Fruit fly (Drosophila melanogaster) whole organism, embryonic: ENCODE results near the gene PIG-L.

ENCODE experiments used
- Abd-B ChIP-seq: fragments of 200-800 bp; sonication (Bioruptor generic); optimal IDR thresholded peaks from 2 replicates; lab custom pipeline; 2018; ENCODE audit warnings: missing biosample characterization, mild to moderate bottlenecking, missing genetic modification characterization, moderate library complexity
- Atf-2 ChIP-seq: fragments of 200-800 bp; sonication (Bioruptor generic); optimal IDR thresholded peaks from 2 replicates; lab custom pipeline; 2016; ENCODE audit warnings: missing biosample characterization, missing genetic modification characterization
- BEAF-32 ChIP-seq: fragments of 200-800 bp; sonication (Bioruptor generic); optimal IDR thresholded peaks from 3 replicates; lab custom pipeline; 2017; ENCODE audit warnings: missing biosample characterization, missing genetic modification characterization, mild to moderate bottlenecking, moderate library complexity, missing genetic modification reagents
- CG10959 ChIP-seq: fragments of 200-800 bp; sonication (Bioruptor generic); IDR thresholded peaks from 2 replicates; pipeline ENCODE4 v1.3.6; 2022; ENCODE audit warnings: missing biosample characterization, missing genetic modification characterization
- CG11695 ChIP-seq: fragments of 200-800 bp; sonication (Bioruptor generic); IDR thresholded peaks from 3 replicates; pipeline ENCODE4 v1.3.6; 2022; ENCODE audit warnings: missing biosample characterization, missing genetic modification characterization
- CG1529 ChIP-seq: fragments of 200-800 bp; sonication (Bioruptor generic); optimal IDR thresholded peaks from 3 replicates; lab custom pipeline; 2018; ENCODE audit warnings: missing biosample characterization, missing genetic modification characterization
- CG15514 ChIP-seq: fragments of 200-800 bp; sonication (Bioruptor generic); optimal IDR thresholded peaks from 3 replicates; lab custom pipeline; 2017; ENCODE audit warnings: missing biosample characterization, missing genetic modification characterization, mild to moderate bottlenecking, moderate library complexity, missing genetic modification reagents
- CG15601 ChIP-seq: fragments of 200-800 bp; sonication (Bioruptor generic); optimal IDR thresholded peaks from 3 replicates; lab custom pipeline; 2019; ENCODE audit warnings: missing biosample characterization, mild to moderate bottlenecking, missing genetic modification characterization, moderate library complexity
- CG17359 ChIP-seq: fragments of 200-800 bp; sonication (Bioruptor generic); optimal IDR thresholded peaks from 3 replicates; lab custom pipeline; 2018; ENCODE audit warnings: missing biosample characterization, mild to moderate bottlenecking, missing genetic modification characterization, moderate library complexity
- CG18011 ChIP-seq: fragments of 200-800 bp; sonication (Bioruptor generic); optimal IDR thresholded peaks from 2 replicates; lab custom pipeline; 2017; ENCODE audit warnings: missing biosample characterization, missing genetic modification characterization, mild to moderate bottlenecking, moderate library complexity, missing genotype
- CG1832 ChIP-seq: fragments of 200-800 bp; sonication (Bioruptor generic); optimal IDR thresholded peaks from 2 replicates; lab custom pipeline; 2017; ENCODE audit warnings: missing biosample characterization, mild to moderate bottlenecking, missing genetic modification characterization, inconsistent platforms
- CG3407 ChIP-seq: fragments of 200-800 bp; sonication (Bioruptor generic); optimal IDR thresholded peaks from 2 replicates; lab custom pipeline; 2018; ENCODE audit warnings: missing biosample characterization, mild to moderate bottlenecking, missing genetic modification characterization
- CG4360 ChIP-seq: fragments of 200-800 bp; sonication (Bioruptor generic); IDR thresholded peaks from 2 replicates; pipeline ENCODE4 v1.3.6; 2022; ENCODE audit warnings: missing biosample characterization, missing genetic modification characterization
- CG43689 ChIP-seq: fragments of 200-800 bp; sonication (Bioruptor generic); IDR thresholded peaks from 2 replicates; pipeline ENCODE4 v1.3.6; 2022; ENCODE audit warnings: missing biosample characterization, missing genetic modification characterization
- CG5180 ChIP-seq: fragments of 200-800 bp; sonication (Bioruptor generic); optimal IDR thresholded peaks from 3 replicates; lab custom pipeline; 2017; ENCODE audit warnings: missing biosample characterization, missing genetic modification characterization, mild to moderate bottlenecking, moderate library complexity, missing genetic modification reagents
- CG7786 ChIP-seq: fragments of 200-800 bp; sonication (Bioruptor generic); optimal IDR thresholded peaks from 2 replicates; lab custom pipeline; 2016; ENCODE audit warnings: missing biosample characterization, missing genetic modification characterization
- CG8765 ChIP-seq: fragments of 200-800 bp; sonication (Bioruptor generic); IDR thresholded peaks from 2 replicates; pipeline ENCODE4 v1.3.6; 2022; ENCODE audit warnings: missing biosample characterization, missing genetic modification characterization
- CG8944 ChIP-seq: fragments of 200-800 bp; sonication (Bioruptor generic); optimal IDR thresholded peaks from 3 replicates; lab custom pipeline; 2016; ENCODE audit warnings: missing biosample characterization, missing genetic modification characterization
- CG9609 ChIP-seq: fragments of 200-800 bp; sonication (Bioruptor generic); optimal IDR thresholded peaks from 3 replicates; lab custom pipeline; 2016; ENCODE audit warnings: missing biosample characterization, missing genetic modification characterization
- CoRest ChIP-seq: fragments of 200-800 bp; sonication (Bioruptor generic); optimal IDR thresholded peaks from 3 replicates; lab custom pipeline; 2018; ENCODE audit warnings: missing biosample characterization, mild to moderate bottlenecking, missing genetic modification characterization, moderate library complexity
- Doc2 ChIP-seq: fragments of 200-800 bp; sonication (Bioruptor generic); IDR thresholded peaks from 2 replicates; pipeline ENCODE4 v1.3.6; 2022; ENCODE audit warnings: missing biosample characterization, missing genetic modification characterization
- E2f1 ChIP-seq: fragments of 200-800 bp; sonication (Bioruptor generic); IDR thresholded peaks from 2 replicates; pipeline ENCODE4 v1.3.6; 2022; ENCODE audit warnings: missing biosample characterization, missing genetic modification characterization
- E2f2 ChIP-seq: fragments of 200-800 bp; sonication (Bioruptor generic); IDR thresholded peaks from 2 replicates; pipeline ENCODE4 v1.3.6; 2022; ENCODE audit warnings: missing biosample characterization, missing genetic modification characterization
- Ets97D ChIP-seq: fragments of 200-800 bp; sonication (Bioruptor generic); optimal IDR thresholded peaks from 3 replicates; lab custom pipeline; 2016; ENCODE audit warnings: missing biosample characterization, missing genetic modification characterization
- Hmr ChIP-seq: fragments of 200-800 bp; sonication (Bioruptor generic); optimal IDR thresholded peaks from 3 replicates; lab custom pipeline; 2017; ENCODE audit warnings: mild to moderate bottlenecking, missing biosample characterization, missing genetic modification reagents, missing genetic modification characterization
- MBD-R2 ChIP-seq: fragments of 200-800 bp; sonication (Bioruptor generic); IDR thresholded peaks from 2 replicates; pipeline ENCODE4 v1.3.6; 2022; ENCODE audit warnings: missing biosample characterization, missing genetic modification characterization
- Max ChIP-seq: fragments of 200-800 bp; sonication (Bioruptor generic); optimal IDR thresholded peaks from 2 replicates; lab custom pipeline; 2016; ENCODE audit warnings: missing biosample characterization, mild to moderate bottlenecking, missing genetic modification characterization
- Med ChIP-seq: fragments of 200-800 bp; sonication (Bioruptor generic); peaks from one replicate; lab custom pipeline; 2016; ENCODE audit warnings: missing biosample characterization, missing genetic modification characterization, mild to moderate bottlenecking, inconsistent platforms, moderate library complexity
- Meics ChIP-seq: fragments of 200-800 bp; sonication (Bioruptor generic); optimal IDR thresholded peaks from 2 replicates; lab custom pipeline; 2017; ENCODE audit warnings: missing biosample characterization, mild to moderate bottlenecking, missing genetic modification characterization
- Nf-YC ChIP-seq: fragments of 200-800 bp; optimal IDR thresholded peaks from 3 replicates; lab custom pipeline; 2019; ENCODE audit warnings: missing biosample characterization, mild to moderate bottlenecking, missing genetic modification characterization, moderate library complexity
- Optix ChIP-seq: fragments of 200-800 bp; sonication (Bioruptor generic); IDR thresholded peaks from 3 replicates; pipeline ENCODE4 v1.3.6; 2022; ENCODE audit warnings: missing biosample characterization, missing genetic modification characterization
- Poxn ChIP-seq: fragments of 200-800 bp; sonication (Bioruptor generic); IDR thresholded peaks from 2 replicates; pipeline ENCODE4 v1.3.6; 2022; ENCODE audit warnings: missing biosample characterization, missing genetic modification characterization
- Rx ChIP-seq: fragments of 200-800 bp; sonication (Bioruptor generic); IDR thresholded peaks from 2 replicates; pipeline ENCODE4 v1.3.6; 2022; ENCODE audit warnings: missing biosample characterization, missing genetic modification characterization
- Six4 ChIP-seq: fragments of 200-800 bp; sonication (Bioruptor generic); optimal IDR thresholded peaks from 2 replicates; lab custom pipeline; 2016; ENCODE audit warnings: missing biosample characterization, missing genetic modification characterization
- amos ChIP-seq: fragments of 200-800 bp; sonication (Bioruptor generic); IDR thresholded peaks from 2 replicates; pipeline ENCODE4 v1.3.6; 2022; ENCODE audit warnings: missing biosample characterization, missing genetic modification characterization; ENCODE audit not compliant: partially characterized antibody
- bbx ChIP-seq: fragments of 200-800 bp; sonication (Bioruptor generic); IDR thresholded peaks from 2 replicates; pipeline ENCODE4 v1.3.6; 2022; ENCODE audit warnings: missing biosample characterization, missing genetic modification characterization; ENCODE audit not compliant: partially characterized antibody
- btn ChIP-seq: fragments of 200-800 bp; sonication (Bioruptor generic); optimal IDR thresholded peaks from 2 replicates; lab custom pipeline; 2016; ENCODE audit warnings: missing biosample characterization, missing genetic modification characterization
- cas ChIP-seq: fragments of 200-800 bp; sonication (Bioruptor generic); IDR thresholded peaks from 2 replicates; pipeline ENCODE4 v1.3.6; 2022; ENCODE audit warnings: missing biosample characterization, missing genetic modification characterization
- chm ChIP-seq: fragments of 200-800 bp; sonication (Bioruptor generic); IDR thresholded peaks from 2 replicates; pipeline ENCODE4 v1.3.6; 2022; ENCODE audit warnings: missing biosample characterization, missing genetic modification characterization
- crc ChIP-seq: fragments of 200-800 bp; sonication (Bioruptor generic); optimal IDR thresholded peaks from 2 replicates; lab custom pipeline; 2016; ENCODE audit warnings: missing biosample characterization, missing genetic modification characterization
- crol ChIP-seq: fragments of 200-800 bp; sonication (Bioruptor generic); IDR thresholded peaks from 2 replicates; pipeline ENCODE4 v1.3.6; 2022; ENCODE audit warnings: missing biosample characterization, missing genetic modification characterization
- gfzf ChIP-seq: fragments of 200-800 bp; sonication (Bioruptor generic); optimal IDR thresholded peaks from 2 replicates; lab custom pipeline; 2016; ENCODE audit warnings: missing biosample characterization, mild to moderate bottlenecking, missing genetic modification characterization, moderate library complexity
- grau ChIP-seq: fragments of 200-800 bp; optimal IDR thresholded peaks from 3 replicates; lab custom pipeline; 2019; ENCODE audit warnings: missing biosample characterization, mild to moderate bottlenecking, missing genetic modification characterization, moderate library complexity
- h ChIP-seq: fragments of >200 bp; optimal IDR thresholded peaks from 2 replicates; lab custom pipeline; 2017
- hkb ChIP-seq, 2 experiments: fragments of 200-800 bp in 1 of 2; fragments of >200 bp in 1 of 2; sonication (Bioruptor generic) in 1 of 2; IDR thresholded peaks in 1 of 2; optimal IDR thresholded peaks in 1 of 2; 2 replicates each; pipeline versions ENCODE4 v1.3.6 to Lab custom; 2017 to 2022; ENCODE audit warnings: missing biosample characterization in 1 of 2, missing genetic modification characterization in 1 of 2
- nerfin-2 ChIP-seq: fragments of 200-800 bp; sonication (Bioruptor generic); IDR thresholded peaks from 2 replicates; pipeline ENCODE4 v1.3.6; 2022; ENCODE audit warnings: missing biosample characterization, missing genetic modification characterization; ENCODE audit not compliant: partially characterized antibody
- pzg ChIP-seq: fragments of 200-800 bp; sonication (Bioruptor generic); optimal IDR thresholded peaks from 3 replicates; lab custom pipeline; 2018; ENCODE audit warnings: missing biosample characterization, mild to moderate bottlenecking, missing genetic modification characterization, moderate library complexity
- run ChIP-seq: fragments of 200-800 bp; sonication (Bioruptor generic); optimal IDR thresholded peaks from 3 replicates; lab custom pipeline; 2018; ENCODE audit warnings: missing biosample characterization, mild to moderate bottlenecking, missing genetic modification characterization
- slbo ChIP-seq: fragments of 200-800 bp; sonication (Bioruptor generic); IDR thresholded peaks from 2 replicates; pipeline ENCODE4 v1.3.6; 2022; ENCODE audit warnings: missing biosample characterization, missing genetic modification characterization
- stwl ChIP-seq: fragments of 200-800 bp; sonication (Bioruptor generic); optimal IDR thresholded peaks from 3 replicates; lab custom pipeline; 2018; ENCODE audit warnings: missing biosample characterization, mild to moderate bottlenecking, missing genetic modification characterization, moderate library complexity
- trem ChIP-seq: fragments of 200-800 bp; optimal IDR thresholded peaks from 3 replicates; lab custom pipeline; 2019; ENCODE audit warnings: missing biosample characterization, mild to moderate bottlenecking, missing genetic modification characterization, moderate library complexity
- zfh1 ChIP-seq: fragments of 200-800 bp; sonication (Bioruptor generic); IDR thresholded peaks from 3 replicates; pipeline ENCODE4 v1.3.6; 2022; ENCODE audit warnings: missing biosample characterization, missing genetic modification characterization

The PIG-L gene

dm6 chr3R:20027841-20028240 lies 6.7 kb upstream of the PIG-L start, which contains the start of the genes CG4424 and CG4854 (continued):
- TF ChIP-seq Optix (GFP tag; lab: Robert Waterston, UW), result no peak
- no peak for TF ChIP-seq CG1832 (GFP tag; lab: Kevin White, UChicago)
- TF ChIP-seq CG15601 (tag; lab: Kevin White, UChicago), result no peak
- no peak for TF ChIP-seq CG11695 (GFP tag; lab: Robert Waterston, UW)
- TF ChIP-seq Poxn, result no peak
- no peak for TF ChIP-seq gfzf (GFP tag; lab: Kevin White, UChicago)
- peak; percentile 33 for TF ChIP-seq stwl (tag; lab: Kevin White, UChicago)
- no peak for TF ChIP-seq slbo
- peak; percentile 53 for TF ChIP-seq Abd-B (GFP tag; lab: Kevin White, UChicago)
- no peak for TF ChIP-seq CG7786 (GFP tag; lab: Kevin White, UChicago)
- no peak for TF ChIP-seq CG3407 (GFP tag; lab: Kevin White, UChicago)
- TF ChIP-seq CoRest (tag; lab: Kevin White, UChicago), result no peak
- TF ChIP-seq hkb (optimal IDR thresholded peaks at IDR 0.05; lab: Kevin White, UChicago), result no peak
- no peak for TF ChIP-seq hkb (GFP tag; IDR thresholded peaks at IDR 0.05; lab: Robert Waterston, UW)
- TF ChIP-seq Atf-2 (GFP tag; lab: Kevin White, UChicago), result no peak
- TF ChIP-seq CG9609, result no peak
- TF ChIP-seq E2f2 (GFP tag; lab: Robert Waterston, UW), result peak; percentile 58
- no peak for TF ChIP-seq CG8765 (GFP tag; lab: Robert Waterston, UW)
- no peak for TF ChIP-seq E2f1 (GFP tag; lab: Robert Waterston, UW)
- TF ChIP-seq Meics (GFP tag; lab: Kevin White, UChicago), result no peak
- TF ChIP-seq CG15514 (GFP tag; lab: Kevin White, UChicago), result no peak
- TF ChIP-seq crol (GFP tag; lab: Robert Waterston, UW), result no peak
- no peak for TF ChIP-seq CG18011 (GFP tag; lab: Kevin White, UChicago)
- no peak for TF ChIP-seq Max (GFP tag; lab: Kevin White, UChicago)
- peak; percentile 14 for TF ChIP-seq Med (GFP tag; lab: Kevin White, UChicago)
- TF ChIP-seq h (lab: Kevin White, UChicago), result no peak
- TF ChIP-seq Rx (GFP tag; lab: Robert Waterston, UW), result no peak
- peak; percentile 53 for TF ChIP-seq grau (tag; lab: Kevin White, UChicago)
- peak; percentile 96 for TF ChIP-seq MBD-R2 (GFP tag; lab: Robert Waterston, UW)
- no peak for TF ChIP-seq chm (GFP tag; lab: Robert Waterston, UW)
- no peak for TF ChIP-seq zfh1
- peak; percentile 70 for TF ChIP-seq trem
- no peak for TF ChIP-seq CG5180 (GFP tag; lab: Kevin White, UChicago)
- peak; percentile 43; the same call in 1 of the 2 replicates for TF ChIP-seq bbx (GFP tag; lab: Robert Waterston, UW)
- no peak for TF ChIP-seq CG1529 (GFP tag; lab: Kevin White, UChicago)
- TF ChIP-seq btn, result no peak
- TF ChIP-seq CG4360 (GFP tag; lab: Robert Waterston, UW), result no peak
- no peak for TF ChIP-seq CG8944 (GFP tag; lab: Kevin White, UChicago)
- TF ChIP-seq run (tag; lab: Kevin White, UChicago), result no peak
- no peak for TF ChIP-seq crc (GFP tag; lab: Kevin White, UChicago)
- no peak for TF ChIP-seq CG10959 (GFP tag; lab: Robert Waterston, UW)
- no peak for TF ChIP-seq cas
- no peak for TF ChIP-seq Hmr
- no peak for TF ChIP-seq CG17359
- TF ChIP-seq amos (GFP tag; lab: Robert Waterston, UW), result peak; percentile 51; the same call in 1 of the 2 replicates
- TF ChIP-seq BEAF-32, result peak; percentile 56
- peak; percentile 52 for TF ChIP-seq pzg (GFP tag; lab: Kevin White, UChicago)
- TF ChIP-seq Nf-YC (tag; lab: Kevin White, UChicago), result no peak
- no peak for TF ChIP-seq CG43689 (GFP tag; lab: Robert Waterston, UW)
- no peak for TF ChIP-seq nerfin-2 (GFP tag; lab: Robert Waterston, UW)
- no peak for TF ChIP-seq Six4 (GFP tag; lab: Kevin White, UChicago)
- peak; percentile 11 for TF ChIP-seq Ets97D (GFP tag; lab: Kevin White, UChicago)
- no peak for TF ChIP-seq Doc2
